Worm (Caenorhabditis elegans) whole organism, young adult: ENCODE results near the gene Y49F6B.12.

ENCODE experiments used
- sea-2 ChIP-seq: fragments of 200-800 bp; sonication (Bioruptor generic); IDR thresholded peaks from 2 replicates; pipeline ENCODE4 v1.3.6; 2022; ENCODE audit warnings: missing genetic modification characterization, missing compliant biosample characterization
- unc-130 ChIP-seq: sonication (generic microtip); optimal IDR thresholded peaks from 2 replicates; lab custom pipeline; 2016; ENCODE audit warnings: missing genetic modification reagents, missing genetic modification characterization, missing compliant biosample characterization

- TF ChIP-seq unc-130 (no peak), sea-2 (GFP tag; lab: Robert Waterston, UW) (no peak)
Measured at ce11 chrII:3482231-3482630, 10.0 kb upstream of the Y49F6B.12 start, which contains the start of gene smu-2.
